Worm (Caenorhabditis elegans) whole organism, L4/young adult: ENCODE measurements around the gene trim-21.

Experiments used
- W03F9.2 ChIP-seq: fragments of 150-350 bp; optimal IDR thresholded peaks from 2 replicates; lab custom pipeline; 2014; ENCODE audit warnings: missing biosample characterization, missing genetic modification characterization
- dao-5 ChIP-seq: sonication (generic microtip); optimal IDR thresholded peaks from 2 replicates; lab custom pipeline; 2016; ENCODE audit warnings: missing genotype, missing genetic modification characterization, moderate library complexity, missing compliant biosample characterization
- him-1 ChIP-seq: sonication (generic microtip); optimal IDR thresholded peaks from 2 replicates; lab custom pipeline; 2016; ENCODE audit warnings: missing genotype, missing genetic modification reagents, missing genetic modification characterization, missing compliant biosample characterization

trim-21 gene

ce11 chrII:2312747-2313146 lies at the start of gene trim-21, which contains the start of gene B0281.1:
trim-21 (minus strand) TSS chrII:2312847.
B0281.1 (plus strand) TSS chrII:2313067.
- no peak for TF ChIP-seq him-1 (tag; lab: Kevin White, UChicago)
- no peak for TF ChIP-seq dao-5 (tag; lab: Kevin White, UChicago)
- TF ChIP-seq W03F9.2 (tag; lab: Kevin White, UChicago) = no peak

ce11 chrII:2359965-2360364 lies 47.3 kb upstream of the trim-21 start, which contains the start of gene F43C11.16:
F43C11.16 (minus strand) TSS chrII:2360065.
- TF ChIP-seq dao-5 (tag; lab: Kevin White, UChicago) (no peak), W03F9.2 (tag; lab: Kevin White, UChicago) (no peak), him-1 (tag; lab: Kevin White, UChicago) (no peak)

- TF ChIP-seq W03F9.2 (tag; lab: Kevin White, UChicago) = no peak
Measured at ce11 chrII:2356795-2357194, 44.1 kb upstream of the trim-21 start, which contains the start of gene F43C11.1. F43C11.1 (plus strand) TSS chrII:2357095.

DNA sequence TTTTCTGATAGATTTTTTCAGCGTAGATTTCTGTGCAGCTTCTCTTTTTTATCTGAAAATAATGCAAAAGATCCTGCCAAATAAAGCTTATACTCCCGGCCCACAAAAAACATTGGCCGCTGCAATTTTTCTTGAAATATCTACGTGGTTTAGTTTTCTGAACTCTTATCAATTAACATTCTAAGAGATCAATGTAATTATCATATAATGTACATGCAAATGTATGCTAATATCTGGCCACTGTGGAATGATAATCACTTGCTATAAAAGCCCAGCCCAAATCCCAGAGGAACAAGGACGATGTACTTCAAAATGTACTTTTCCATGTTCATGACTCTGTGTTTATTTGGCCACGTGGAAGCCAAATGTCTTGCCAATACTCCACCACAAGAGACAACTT lies 41.8 kb upstream of the trim-21 start, which contains the start of gene F43C11.2:
Gene F43C11.2 (plus strand): TSS at position 301 of the 400 bp plus-strand sequence.
- TF ChIP-seq him-1 (tag; lab: Kevin White, UChicago) (no peak), dao-5 (tag; lab: Kevin White, UChicago) (no peak), W03F9.2 (tag; lab: Kevin White, UChicago) (no peak)

DNA sequence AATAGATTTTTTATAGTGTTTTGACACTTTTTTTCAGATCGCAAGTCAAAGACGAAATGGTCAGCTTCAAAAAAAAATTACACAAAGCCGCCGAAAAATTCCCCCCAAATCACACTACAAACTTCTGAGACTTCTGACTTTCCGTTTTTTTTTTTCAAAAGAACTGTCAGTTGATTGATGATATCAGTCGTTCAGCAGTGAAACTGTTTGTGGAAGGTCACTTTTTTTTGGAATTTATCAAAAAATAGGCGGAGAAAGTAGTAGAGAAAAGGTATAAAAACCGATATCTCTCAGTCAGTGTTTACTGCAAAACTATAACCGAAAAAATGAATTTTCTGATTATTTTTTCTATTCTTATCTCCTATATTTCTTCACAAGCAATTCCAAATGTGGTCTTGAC lies 40.4 kb upstream of the trim-21 start, which contains the start of gene F43C11.3:
Gene F43C11.3 (plus strand): TSS at position 301 of the 400 bp plus-strand sequence.
- TF ChIP-seq dao-5 (tag; lab: Kevin White, UChicago) (no peak), him-1 (tag; lab: Kevin White, UChicago) (no peak), W03F9.2 (tag; lab: Kevin White, UChicago) (no peak)

DNA sequence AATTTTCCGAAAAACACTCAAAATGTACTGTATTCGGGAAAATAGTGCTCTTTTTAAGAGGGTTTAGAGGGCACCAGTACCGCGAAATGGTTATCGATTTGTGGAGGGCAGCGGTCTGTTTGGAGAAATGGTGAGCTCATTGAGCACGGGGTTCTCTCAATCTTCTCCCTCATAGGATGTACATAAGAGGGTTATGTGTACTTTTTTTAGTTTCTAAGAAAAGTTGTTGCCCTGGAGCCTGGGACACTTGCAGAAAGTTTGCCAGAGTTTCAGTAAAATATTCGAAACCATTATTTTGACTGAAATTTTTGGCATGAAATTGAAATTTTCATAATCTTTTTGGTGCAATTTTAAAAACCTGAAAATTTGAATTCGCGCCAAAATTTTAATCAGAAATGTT lies 39.9 kb upstream of the trim-21 start, which contains the start of gene F43C11.10:
Gene F43C11.10 (minus strand): TSS at position 101 of the 400 bp plus-strand sequence.
- no peak for TF ChIP-seq him-1 (tag; lab: Kevin White, UChicago)

- no peak for TF ChIP-seq dao-5 (tag; lab: Kevin White, UChicago)
- no peak for TF ChIP-seq W03F9.2 (tag; lab: Kevin White, UChicago)
- TF ChIP-seq him-1 (tag; lab: Kevin White, UChicago) = no peak
Measured at ce11 chrII:2346672-2347071, 34.0 kb upstream of the trim-21 start, which contains the start of gene F43C11.4. F43C11.4 (plus strand) TSS chrII:2346972.

ce11 chrII:2342004-2342479 lies 29.4 kb upstream of the trim-21 start, which contains the start of gene F43C11.6:
F43C11.6 (plus strand) TSS chrII:2342429.
- no peak for TF ChIP-seq W03F9.2 (tag; lab: Kevin White, UChicago)
- no peak for TF ChIP-seq dao-5 (tag; lab: Kevin White, UChicago)

DNA sequence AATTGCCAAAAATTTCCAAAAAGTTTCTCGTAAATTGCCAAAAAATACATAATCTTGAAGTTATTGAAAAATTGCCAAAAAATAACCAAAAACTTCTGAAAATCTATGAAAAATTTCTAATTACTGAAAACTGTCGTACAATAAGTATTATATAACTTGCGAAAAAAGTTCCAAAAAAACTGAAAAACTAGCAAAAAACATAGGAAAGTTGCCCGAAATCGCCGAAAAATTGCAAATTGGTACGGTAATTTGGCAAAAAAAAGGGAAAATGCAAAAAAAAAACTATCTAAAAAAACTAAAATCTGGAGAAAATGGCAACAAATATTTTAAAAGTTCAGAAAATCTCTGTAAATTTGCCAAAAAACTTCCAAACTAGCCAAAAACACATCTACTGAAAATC lies 28.9 kb upstream of the trim-21 start, which contains the start of gene enri-1:
Gene enri-1 (minus strand): TSS at position 101 of the 400 bp plus-strand sequence.
- no peak for TF ChIP-seq dao-5 (tag; lab: Kevin White, UChicago)
- no peak for TF ChIP-seq W03F9.2 (tag; lab: Kevin White, UChicago)
- TF ChIP-seq him-1 (tag; lab: Kevin White, UChicago) = no peak

- TF ChIP-seq dao-5 (tag; lab: Kevin White, UChicago) = no peak
- no peak for TF ChIP-seq him-1 (tag; lab: Kevin White, UChicago)
- no peak for TF ChIP-seq W03F9.2 (tag; lab: Kevin White, UChicago)
Measured at ce11 chrII:2340974-2341373, 28.3 kb upstream of the trim-21 start.

ce11 chrII:2336177-2336576 lies 23.5 kb upstream of the trim-21 start:
- TF ChIP-seq him-1 (tag; lab: Kevin White, UChicago) = no peak
- TF ChIP-seq dao-5 (tag; lab: Kevin White, UChicago) = no peak
- no peak for TF ChIP-seq W03F9.2 (tag; lab: Kevin White, UChicago)

DNA sequence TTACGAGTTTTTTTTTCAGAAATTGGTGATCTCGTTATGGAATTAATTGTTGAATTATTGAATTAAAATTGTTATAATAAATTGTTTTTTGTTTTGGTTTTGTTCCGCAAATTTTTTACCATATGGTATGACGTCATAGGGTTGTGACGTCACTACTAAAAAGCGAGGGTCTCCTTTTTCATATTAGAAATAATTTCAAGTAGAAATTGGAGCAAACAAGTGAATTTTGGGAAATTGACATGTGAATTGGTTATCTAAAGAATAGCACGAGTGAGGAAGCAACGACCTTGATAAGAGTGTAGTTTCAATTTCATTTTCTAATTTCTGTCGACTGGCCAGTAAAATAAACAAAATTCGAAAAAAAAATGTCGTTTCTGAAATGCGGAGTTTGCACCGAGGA lies 22.9 kb upstream of the trim-21 start, which contains the start of gene F43C11.7:
Gene F43C11.7 (plus strand): TSS at position 326 of the 400 bp plus-strand sequence.
- TF ChIP-seq dao-5 (tag; lab: Kevin White, UChicago) (no peak), W03F9.2 (tag; lab: Kevin White, UChicago) (no peak), him-1 (tag; lab: Kevin White, UChicago) (no peak)

DNA sequence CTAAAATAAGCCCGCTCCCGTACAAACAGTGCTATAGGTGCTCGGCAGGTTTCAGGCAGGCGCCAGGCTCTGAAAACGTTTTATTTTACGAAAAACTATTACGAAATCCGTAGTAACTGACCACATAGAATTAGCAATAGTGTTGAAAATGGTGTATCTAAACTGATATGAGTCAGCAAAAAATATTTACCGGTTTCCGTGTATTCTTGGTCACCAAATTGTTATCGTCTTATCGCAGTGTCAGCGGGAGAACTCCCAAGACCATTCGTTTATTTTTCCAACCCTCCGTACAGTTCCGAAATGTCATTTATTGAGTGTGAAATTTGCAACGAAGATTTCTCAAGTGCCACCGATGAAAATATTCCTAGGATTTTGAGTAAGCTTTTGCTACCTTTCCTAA lies 19.6 kb upstream of the trim-21 start, which contains the start of gene F43C11.8:
Gene F43C11.8 (plus strand): TSS at position 301 of the 400 bp plus-strand sequence.
- TF ChIP-seq dao-5 (tag; lab: Kevin White, UChicago) = no peak
- no peak for TF ChIP-seq him-1 (tag; lab: Kevin White, UChicago)
- no peak for TF ChIP-seq W03F9.2 (tag; lab: Kevin White, UChicago)

DNA sequence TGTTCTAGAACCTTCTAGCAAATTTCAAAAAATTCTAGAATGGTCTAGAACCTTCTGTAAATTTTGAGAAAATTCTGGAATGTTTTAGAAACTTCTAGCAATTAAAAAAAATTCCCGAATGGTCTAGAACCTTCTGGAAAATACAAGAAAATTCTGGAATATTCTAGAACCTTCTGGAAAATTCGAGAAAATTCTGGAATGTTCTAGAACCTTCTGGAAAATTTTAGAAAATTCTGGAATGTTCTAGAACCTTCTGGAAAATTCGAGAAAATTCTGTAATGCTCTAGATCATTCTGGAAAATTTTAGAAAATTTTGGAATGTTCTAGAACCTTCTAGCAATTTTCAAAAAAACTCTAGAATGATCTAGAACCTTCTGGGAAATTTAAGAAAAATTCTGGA lies 17.8 kb upstream of the trim-21 start:
- TF ChIP-seq dao-5 (tag; lab: Kevin White, UChicago) = no peak
- no peak for TF ChIP-seq him-1 (tag; lab: Kevin White, UChicago)
- no peak for TF ChIP-seq W03F9.2 (tag; lab: Kevin White, UChicago)
